Worm (Caenorhabditis elegans) whole organism, early embryonic: ENCODE data around the gene K03B4.9.

Source experiments
- B0310.2 ChIP-seq: sonication (generic microtip); optimal IDR thresholded peaks from 2 replicates; lab custom pipeline; 2016; ENCODE audit warnings: mild to moderate bottlenecking, missing genetic modification characterization, missing compliant biosample characterization
- aly-1 ChIP-seq: sonication (generic microtip); optimal IDR thresholded peaks from 2 replicates; lab custom pipeline; 2016; ENCODE audit warnings: missing genetic modification characterization, missing compliant biosample characterization
- ama-1 ChIP-seq: fragments of 150-350 bp; optimal IDR thresholded peaks from 2 replicates; lab custom pipeline; 2014
- ceh-13 ChIP-seq: fragments of 200-800 bp; sonication (Bioruptor generic); optimal IDR thresholded peaks from 2 replicates; lab custom pipeline; 2018; ENCODE audit warnings: mild to moderate bottlenecking, missing genetic modification characterization, missing compliant biosample characterization
- pes-1 ChIP-seq: fragments of 200-800 bp; sonication (Bioruptor generic); IDR thresholded peaks from 2 replicates; pipeline ENCODE4 v1.3.6; 2022; ENCODE audit warnings: missing genetic modification reagents, missing genetic modification characterization, missing compliant biosample characterization
- scrt-1 ChIP-seq: fragments of 200-800 bp; sonication (Bioruptor generic); IDR thresholded peaks from 2 replicates; pipeline ENCODE4 v1.3.6; 2022; ENCODE audit warnings: missing genetic modification characterization, missing compliant biosample characterization
- sea-1 ChIP-seq: fragments of 200-800 bp; sonication (Bioruptor generic); conservative IDR thresholded peaks from 2 replicates; pipeline ENCODE4 v1.3.6; 2022; ENCODE audit warnings: missing genetic modification characterization, missing compliant biosample characterization
- tra-4 ChIP-seq: sonication (generic microtip); optimal IDR thresholded peaks from 2 replicates; lab custom pipeline; 2017; ENCODE audit warnings: missing genetic modification characterization, missing compliant biosample characterization

DNA sequence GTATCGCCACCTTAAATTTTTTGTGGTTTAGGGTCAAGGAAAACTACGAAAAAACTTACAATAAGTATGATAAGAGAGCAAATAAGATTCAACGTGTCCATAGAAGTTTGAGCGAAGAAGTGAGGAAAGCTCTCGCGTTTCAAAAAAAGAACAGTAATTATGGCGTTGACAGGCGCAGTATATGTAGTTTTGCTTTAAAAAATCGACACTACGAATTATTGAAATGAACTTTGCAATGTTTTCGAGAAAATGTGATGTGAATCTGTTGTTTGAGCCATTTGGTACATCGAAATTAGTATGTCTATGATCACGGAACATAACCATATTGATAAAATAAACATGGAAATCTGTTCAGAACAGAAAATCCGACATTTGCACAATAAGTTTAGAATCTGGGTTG, 10.0 kb downstream of the K03B4.9 start, which contains the start of gene srx-74:
- TF ChIP-seq tra-4 (tag; lab: Kevin White, UChicago): no peak
- no peak for TF ChIP-seq sea-1
- no peak for TF ChIP-seq scrt-1 (GFP tag; lab: Robert Waterston, UW)
- no peak for TF ChIP-seq aly-1 (tag; lab: Kevin White, UChicago)
- no peak for TF ChIP-seq ama-1 (lab: Kevin White, UChicago)
- no peak for TF ChIP-seq B0310.2 (tag; lab: Kevin White, UChicago)
- no peak for TF ChIP-seq ceh-13 (GFP tag; lab: Kevin White, UChicago)
- no peak for TF ChIP-seq pes-1
